Fruit fly (Drosophila melanogaster): Measurements from ENCODE around the gene CG11594.

dm6 chr3L:3983466-3983946 is 42.3 kb downstream of the CG11594 start, which contains the start of gene scrt:
- TF ChIP-seq CG1024 (GFP tag; IDR thresholded peaks at IDR 0.05) (no peak), CG6854 (GFP tag; optimal IDR thresholded peaks at IDR 0.05) (no peak), MBD-R2 (GFP tag; IDR thresholded peaks at IDR 0.05) (no peak), Jarid2 (GFP tag; optimal IDR thresholded peaks at IDR 0.05) (peak; percentile 44), hkb (optimal IDR thresholded peaks at IDR 0.05) (no peak), hkb (GFP tag; IDR thresholded peaks at IDR 0.05) (peak; percentile 66), Atf6 (GFP tag; IDR thresholded peaks at IDR 0.05) (no peak), CG30403 (GFP tag; optimal IDR thresholded peaks at IDR 0.05) (no peak), Gsc (GFP tag; IDR thresholded peaks at IDR 0.05) (no peak), CG18262 (tag; optimal IDR thresholded peaks at IDR 0.05) (peak; percentile 62), CG10274 (GFP tag; optimal IDR thresholded peaks at IDR 0.05) (no peak), Mrtf (GFP tag; IDR thresholded peaks at IDR 0.05) (no peak), B-H1 (GFP tag; IDR thresholded peaks at IDR 0.05) (no peak), CG7357 (GFP tag; IDR thresholded peaks at IDR 0.05) (no peak)

Measured in whole organism, embryonic.